Fruit fly (Drosophila melanogaster): Measurements from ENCODE around the gene tnc.

Gene tnc

dm6 chr3R:25039028-25039476 is 54.9 kb downstream of the tnc start, which contains the start of the genes Ythdf and bai (continued):
- TF ChIP-seq Sry-β (GFP tag; optimal IDR thresholded peaks at IDR 0.05) (peak; percentile 9), exex (tag; optimal IDR thresholded peaks at IDR 0.05) (peak; percentile 49), CG4730 (GFP tag; IDR thresholded peaks at IDR 0.05) (no peak), nerfin-1 (tag; optimal IDR thresholded peaks at IDR 0.05) (no peak), NC2β (GFP tag; optimal IDR thresholded peaks at IDR 0.05) (peak; percentile 44), Hand (GFP tag; optimal IDR thresholded peaks at IDR 0.05) (no peak), Neu2 (GFP tag; optimal IDR thresholded peaks at IDR 0.05; ENCODE audit: borderline replicate concordance) (no peak), CG30403 (GFP tag; optimal IDR thresholded peaks at IDR 0.05) (peak; percentile 64), Abd-B (GFP tag; optimal IDR thresholded peaks at IDR 0.05) (no peak), Pdp1 (GFP tag; optimal IDR thresholded peaks at IDR 0.05) (peak in 1 of 2 experiments; percentile 28), ewg (GFP tag; optimal IDR thresholded peaks at IDR 0.05) (peak; percentile 35), BEAF-32 (GFP tag; optimal IDR thresholded peaks at IDR 0.05) (peak; percentile 95), Meics (GFP tag; optimal IDR thresholded peaks at IDR 0.05) (no peak), CG9609 (GFP tag; optimal IDR thresholded peaks at IDR 0.05) (peak; percentile 21), tio (GFP tag; optimal IDR thresholded peaks at IDR 0.05) (no peak), CG30431 (GFP tag; optimal IDR thresholded peaks at IDR 0.05) (no peak), tgo (GFP tag; IDR thresholded peaks at IDR 0.05) (no peak), Rfx (GFP tag; IDR thresholded peaks at IDR 0.05) (peak; percentile 55), ranshi (GFP tag; IDR thresholded peaks at IDR 0.05) (no peak), CG16815 (GFP tag; optimal IDR thresholded peaks at IDR 0.05) (no peak), Elba2 (GFP tag; optimal IDR thresholded peaks at IDR 0.05) (no peak), CG34422 (GFP tag; IDR thresholded peaks at IDR 0.05) (no peak; the same call in 1 of the 3 replicates), CG7987 (GFP tag; optimal IDR thresholded peaks at IDR 0.05) (no peak), peb (GFP tag; IDR thresholded peaks at IDR 0.05) (no peak), CG7556 (GFP tag; optimal IDR thresholded peaks at IDR 0.05) (no peak), zfh2 (GFP tag; optimal IDR thresholded peaks at IDR 0.05) (peak; percentile 69), CG1832 (GFP tag; optimal IDR thresholded peaks at IDR 0.05) (no peak), Kr (GFP tag; optimal IDR thresholded peaks at IDR 0.05) (no peak), Hr3 (GFP tag; optimal IDR thresholded peaks at IDR 0.05) (peak; percentile 40), sisA (GFP tag; IDR thresholded peaks at IDR 0.05) (no peak), HmgD (GFP tag; optimal IDR thresholded peaks at IDR 0.05) (peak; percentile 17), ara (GFP tag; IDR thresholded peaks at IDR 0.05) (no peak), CG17568 (GFP tag; optimal IDR thresholded peaks at IDR 0.05) (no peak), CG1024 (GFP tag; IDR thresholded peaks at IDR 0.05) (no peak), CG34224 (GFP tag; IDR thresholded peaks at IDR 0.05; ENCODE audit: partially characterized antibody) (peak; percentile 80), slou (GFP tag; optimal IDR thresholded peaks at IDR 0.05) (peak; percentile 37), CG6254 (GFP tag; optimal IDR thresholded peaks at IDR 0.05) (no peak), CG9797 (GFP tag; optimal IDR thresholded peaks at IDR 0.05) (peak; percentile 75), sqz (GFP tag; optimal IDR thresholded peaks at IDR 0.05) (no peak), Opbp (GFP tag; IDR thresholded peaks at IDR 0.05; ENCODE audit: partially characterized antibody) (peak; percentile 74; the same call in 2 of the 3 replicates), B-H2 (GFP tag; optimal IDR thresholded peaks at IDR 0.05) (no peak), Max (GFP tag; optimal IDR thresholded peaks at IDR 0.05) (peak; percentile 59), maf-S (GFP tag; optimal IDR thresholded peaks at IDR 0.05) (peak; percentile 43), Chrac-16 (GFP tag; optimal IDR thresholded peaks at IDR 0.05) (peak; percentile 25), Atf-2 (GFP tag; optimal IDR thresholded peaks at IDR 0.05) (no peak), CG11504 (tag; optimal IDR thresholded peaks at IDR 0.05) (no peak), nmo (GFP tag; optimal IDR thresholded peaks at IDR 0.05) (peak; percentile 81), CG1603 (tag; optimal IDR thresholded peaks at IDR 0.05) (no peak), gro (GFP tag; optimal IDR thresholded peaks at IDR 0.05) (peak; percentile 35), Nf-YA (GFP tag; IDR thresholded peaks at IDR 0.05) (no peak), CG4328 (GFP tag; optimal IDR thresholded peaks at IDR 0.05) (no peak)
